Fruit fly (Drosophila melanogaster): ENCODE measurements around the gene asun.

Gene asun

dm6 chr3R:16253427-16253883 is 10.6 kb upstream of the asun start:
- TF ChIP-seq noc (tag; optimal IDR thresholded peaks at IDR 0.05), result peak; percentile 83

DNA sequence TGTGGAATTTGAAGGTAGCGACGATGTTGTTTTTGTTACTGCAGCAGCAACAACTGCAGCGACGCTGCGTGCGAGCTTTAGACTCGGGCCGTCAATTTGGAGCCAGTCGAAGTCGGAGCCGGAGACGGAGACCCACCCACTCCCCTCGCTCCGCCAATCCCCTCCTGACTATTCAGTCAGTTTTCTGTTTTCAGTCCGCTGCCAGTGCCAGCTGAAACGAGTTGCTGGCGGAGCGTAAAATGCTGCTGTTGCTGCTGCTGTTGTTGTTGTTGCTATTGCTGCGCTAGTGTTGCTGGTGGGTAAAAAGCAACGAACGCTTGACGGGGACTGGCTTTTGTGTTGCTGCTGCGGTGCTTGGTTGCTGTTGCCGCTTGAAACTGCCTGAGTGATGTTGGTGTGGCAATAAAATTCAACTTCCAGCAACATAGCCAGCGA is 10.1 kb upstream of the asun start:
- TF ChIP-seq noc (tag; optimal IDR thresholded peaks at IDR 0.05), result no peak

dm6 chr3R:16254616-16255601 is 9.2 kb upstream of the asun start:
- no peak for TF ChIP-seq noc (tag; optimal IDR thresholded peaks at IDR 0.05)

dm6 chr3R:16256135-16256534 is 7.9 kb upstream of the asun start:
- TF ChIP-seq noc (tag; optimal IDR thresholded peaks at IDR 0.05), result no peak

dm6 chr3R:16257346-16257745 is 6.7 kb upstream of the asun start:
- no peak for TF ChIP-seq noc (tag; optimal IDR thresholded peaks at IDR 0.05)

DNA sequence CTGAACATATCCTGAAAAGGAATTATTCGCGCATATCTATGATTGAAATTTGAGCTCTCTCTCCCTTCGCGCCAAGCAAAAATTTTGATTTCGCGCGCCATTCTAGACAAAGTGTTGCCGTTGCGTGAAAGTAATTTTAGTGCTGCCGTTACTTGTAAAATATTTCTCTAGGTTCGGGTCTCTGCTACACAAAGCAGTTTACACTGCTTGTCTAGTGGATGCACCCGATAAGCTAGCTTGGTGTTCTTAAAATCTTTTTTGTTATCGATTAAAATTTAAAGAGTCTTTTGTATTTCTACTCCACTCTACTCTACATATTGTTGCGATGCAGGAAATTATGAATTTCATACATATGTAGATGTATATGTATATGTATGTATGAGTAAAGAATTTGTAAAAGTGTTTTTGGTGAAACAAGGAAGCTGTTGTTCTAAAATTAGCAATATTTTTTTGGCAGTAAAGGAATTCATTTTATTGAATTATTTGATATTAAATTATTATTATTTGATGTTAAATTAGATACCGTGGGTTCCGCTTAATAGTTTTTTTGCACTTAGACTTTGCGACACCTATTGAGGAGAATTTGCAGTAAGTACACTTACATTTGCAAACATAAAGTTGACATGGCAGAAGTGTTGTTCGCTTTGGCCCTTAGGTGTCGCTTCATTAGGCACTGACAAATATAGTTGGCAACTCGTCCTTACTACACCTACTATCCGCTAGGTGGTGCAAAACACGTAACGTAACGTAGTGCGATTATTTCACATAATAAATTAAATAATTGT is 3.5 kb upstream of the asun start:
- TF ChIP-seq noc (tag; optimal IDR thresholded peaks at IDR 0.05), result no peak

DNA sequence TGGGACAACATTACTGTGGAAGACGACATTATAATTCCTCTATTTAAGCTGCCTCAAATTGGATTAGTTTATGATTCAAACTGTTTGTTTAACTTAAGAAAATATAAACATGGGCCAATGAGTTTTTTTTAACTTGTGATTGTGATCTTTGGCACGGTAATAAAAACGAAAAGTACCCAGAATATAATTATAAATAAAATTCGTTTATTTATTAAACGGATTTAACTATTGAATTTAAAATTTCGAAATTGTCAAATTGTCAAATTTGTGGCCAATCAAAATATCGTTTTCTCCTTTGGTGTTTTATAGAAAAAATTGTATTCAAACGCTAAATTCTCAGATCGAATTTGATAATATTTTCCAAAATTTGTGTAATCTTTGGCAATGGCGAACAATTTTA is 2.6 kb downstream of the asun start, which contains the start of gene Mst89B:
Gene Mst89B, plus strand, starts transcription at position 301 of the 400 bp plus-strand sequence.
- no peak for TF ChIP-seq noc (tag; optimal IDR thresholded peaks at IDR 0.05)

- TF ChIP-seq noc (tag; optimal IDR thresholded peaks at IDR 0.05), result no peak
Observed at dm6 chr3R:16272185-16272584, 8.1 kb downstream of the asun start, which contains the start of the genes Mat89Ba and gish. Gene Mat89Ba, minus strand, starts transcription at chr3R:16272415. Gene gish, plus strand, starts transcription at chr3R:16272452.

DNA sequence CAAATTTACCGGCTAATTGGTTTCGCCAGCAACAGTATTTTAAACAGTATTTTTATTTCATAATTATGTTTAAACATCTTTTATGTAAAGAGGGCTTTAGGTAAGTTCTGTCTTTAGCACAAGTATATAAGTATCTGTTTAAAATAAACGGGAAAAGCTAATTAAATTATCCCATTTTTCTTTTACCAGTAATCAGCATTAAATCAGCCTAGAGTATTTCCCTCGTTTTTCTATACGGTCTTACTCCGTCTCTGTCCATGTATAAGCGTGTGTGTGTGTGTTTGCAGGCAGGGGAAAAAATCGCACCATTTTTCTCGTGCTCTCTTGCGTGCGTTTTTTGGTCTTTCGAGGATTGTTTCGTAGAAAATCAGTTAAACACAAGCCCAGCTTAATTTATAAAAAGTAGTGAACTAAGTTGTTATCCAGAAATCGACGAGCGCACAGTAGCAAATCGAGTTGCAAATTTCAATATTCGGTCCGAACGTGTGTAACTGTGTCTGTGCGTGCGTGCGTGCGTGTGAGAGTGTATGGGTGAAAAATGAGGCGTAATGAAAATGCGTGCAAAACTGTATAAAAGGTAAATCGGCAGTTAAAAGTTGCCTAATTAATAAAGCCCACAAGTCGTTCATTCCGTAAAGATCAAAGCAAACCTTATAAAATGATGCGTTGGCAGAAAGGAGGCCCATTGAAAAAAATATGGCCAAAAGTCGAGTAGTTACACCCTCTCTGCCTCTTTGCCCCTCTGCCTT is 8.9 kb downstream of the asun start:
- TF ChIP-seq noc (tag; optimal IDR thresholded peaks at IDR 0.05), result no peak

dm6 chr3R:16273503-16274131 is 9.5 kb downstream of the asun start:
- no peak for TF ChIP-seq noc (tag; optimal IDR thresholded peaks at IDR 0.05)

- no peak for TF ChIP-seq noc (tag; optimal IDR thresholded peaks at IDR 0.05)
Observed at dm6 chr3R:16274534-16274933, 10.5 kb downstream of the asun start.

dm6 chr3R:16275329-16275728 is 11.3 kb downstream of the asun start:
- TF ChIP-seq noc (tag; optimal IDR thresholded peaks at IDR 0.05), result peak; percentile 19

dm6 chr3R:16275890-16276619 is 12.0 kb downstream of the asun start:
- no peak for TF ChIP-seq noc (tag; optimal IDR thresholded peaks at IDR 0.05)

DNA sequence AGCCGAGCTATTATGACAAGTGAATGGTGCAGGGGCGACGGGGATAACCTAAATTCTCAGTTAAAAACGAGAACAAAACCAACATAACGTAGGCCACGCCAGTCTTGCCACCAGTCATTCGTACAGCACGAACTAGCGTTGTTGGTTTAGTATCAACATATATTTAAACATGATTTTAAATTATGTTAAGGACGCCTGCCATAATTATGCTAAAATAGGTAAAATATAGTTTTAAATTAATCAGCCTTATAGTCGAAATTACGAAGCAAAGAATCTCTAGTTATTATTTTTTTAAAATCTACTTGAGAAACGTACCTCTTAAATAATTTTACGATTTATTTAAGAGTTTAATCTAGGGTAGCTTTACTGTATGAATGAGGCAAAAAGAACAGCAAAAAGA is 12.9 kb downstream of the asun start:
- TF ChIP-seq noc (tag; optimal IDR thresholded peaks at IDR 0.05), result peak; percentile 27

Data from whole organism, larva.